Worm (Caenorhabditis elegans): ENCODE measurements around the gene E01B7.2.

- TF ChIP-seq nhr-77 (tag; optimal IDR thresholded peaks at IDR 0.05) (no peak), zag-1 (tag; optimal IDR thresholded peaks at IDR 0.05) (no peak), nhr-76 (tag; optimal IDR thresholded peaks at IDR 0.05) (no peak)
Measured at ce11 chrV:17931795-17932194, 10.2 kb downstream of the E01B7.2 start.
